Worm (Caenorhabditis elegans) whole organism, young adult: Measurements from ENCODE around the gene mpst-4.

Experiments used
- B0035.1 ChIP-seq: sonication (generic microtip); optimal IDR thresholded peaks from 2 replicates; lab custom pipeline; 2016; ENCODE audit warnings: missing genetic modification characterization, mild to moderate bottlenecking, missing compliant biosample characterization, missing genotype, missing genetic modification reagents
- C17E4.6 ChIP-seq: fragments of 200-800 bp; sonication (Bioruptor generic); IDR thresholded peaks from 2 replicates; pipeline ENCODE4 v1.3.6; 2022; ENCODE audit warnings: missing genetic modification reagents, missing genetic modification characterization, missing compliant biosample characterization
- F37B4.10 ChIP-seq: fragments of 200-800 bp; sonication (Bioruptor generic); IDR thresholded peaks from 2 replicates; pipeline ENCODE4 v1.3.6; 2022; ENCODE audit warnings: missing genetic modification characterization, missing compliant biosample characterization
- F49E8.2 ChIP-seq: sonication (generic microtip); optimal IDR thresholded peaks from 3 replicates; lab custom pipeline; 2017; ENCODE audit warnings: missing genetic modification characterization, mild to moderate bottlenecking, missing compliant biosample characterization, antibody characterized with exemption, moderate library complexity; ENCODE audit not compliant: insufficient read depth
- F52B5.7 ChIP-seq: sonication (generic microtip); optimal IDR thresholded peaks from 2 replicates; lab custom pipeline; 2016; ENCODE audit warnings: mild to moderate bottlenecking, missing genetic modification characterization, missing compliant biosample characterization
- F55B11.4 ChIP-seq: sonication (generic microtip); optimal IDR thresholded peaks from 2 replicates; lab custom pipeline; 2016; ENCODE audit warnings: missing compliant biosample characterization, missing genetic modification characterization, borderline replicate concordance; ENCODE audit not compliant: insufficient read depth
- K11D2.4 ChIP-seq: fragments of 200-800 bp; sonication (Bioruptor generic); IDR thresholded peaks from 2 replicates; pipeline ENCODE4 v1.3.6; 2022; ENCODE audit warnings: missing genetic modification reagents, missing genetic modification characterization, missing compliant biosample characterization
- K12H6.12 ChIP-seq: fragments of 200-800 bp; sonication (Bioruptor generic); optimal IDR thresholded peaks from 2 replicates; lab custom pipeline; 2018; ENCODE audit warnings: mild to moderate bottlenecking, missing genetic modification characterization, missing compliant biosample characterization
- Y53G8AR.9 ChIP-seq: fragments of 200-800 bp; sonication (Bioruptor generic); conservative IDR thresholded peaks from 2 replicates; pipeline ENCODE4 v1.3.6; 2022; ENCODE audit warnings: missing genetic modification reagents, missing genetic modification characterization, missing compliant biosample characterization
- Y56A3A.18 ChIP-seq: fragments of 200-800 bp; sonication (Bioruptor generic); IDR thresholded peaks from 2 replicates; pipeline ENCODE4 v1.3.6; 2022; ENCODE audit warnings: missing genetic modification reagents, missing genetic modification characterization, missing compliant biosample characterization
- Y95B8A.8 ChIP-seq: fragments of 200-800 bp; sonication (Bioruptor generic); IDR thresholded peaks from 2 replicates; pipeline ENCODE4 v1.3.6; 2022; ENCODE audit warnings: missing genetic modification reagents, missing genetic modification characterization, missing compliant biosample characterization
- ZK185.1 ChIP-seq: sonication (generic microtip); optimal IDR thresholded peaks from 2 replicates; lab custom pipeline; 2016; ENCODE audit warnings: mild to moderate bottlenecking, missing genetic modification characterization, missing compliant biosample characterization; ENCODE audit not compliant: poor library complexity, severe bottlenecking
- akir-1 ChIP-seq: fragments of 200-800 bp; sonication (Bioruptor generic); optimal IDR thresholded peaks from 2 replicates; lab custom pipeline; 2018; ENCODE audit warnings: mild to moderate bottlenecking, missing genetic modification characterization, moderate library complexity, missing compliant biosample characterization
- ama-1 ChIP-seq, 3 experiments: fragments of 150-350 bp in 1 of 3; sonication (generic microtip) in 2 of 3; optimal IDR thresholded peaks; 2 replicates each; lab custom pipeline; 2014 to 2018; ENCODE audit warnings: missing biosample characterization in 2 of 3, missing genetic modification characterization in 2 of 3, missing genetic modification reagents in 2 of 3
- aptf-2 ChIP-seq: fragments of 200-800 bp; sonication (Bioruptor generic); conservative IDR thresholded peaks from 2 replicates; pipeline ENCODE4 v1.3.6; 2022; ENCODE audit warnings: missing genetic modification reagents, missing genetic modification characterization, missing compliant biosample characterization
- aptf-3 ChIP-seq: fragments of 200-800 bp; sonication (Bioruptor generic); IDR thresholded peaks from 2 replicates; pipeline ENCODE4 v1.3.6; 2022; ENCODE audit warnings: missing genetic modification characterization, missing compliant biosample characterization
- atf-7 ChIP-seq: sonication (generic microtip); optimal IDR thresholded peaks from 2 replicates; lab custom pipeline; 2017; ENCODE audit warnings: mild to moderate bottlenecking, missing genetic modification characterization, missing compliant biosample characterization
- attf-6 ChIP-seq: fragments of 200-800 bp; sonication (Bioruptor generic); IDR thresholded peaks from 2 replicates; pipeline ENCODE4 v1.3.6; 2022; ENCODE audit warnings: missing genetic modification reagents, missing genetic modification characterization, missing compliant biosample characterization
- bed-2 ChIP-seq: fragments of 200-800 bp; sonication (Bioruptor generic); IDR thresholded peaks from 2 replicates; pipeline ENCODE4 v1.3.6; 2022; ENCODE audit warnings: missing genetic modification reagents, missing genetic modification characterization, missing compliant biosample characterization
- ceh-100 ChIP-seq: fragments of 200-800 bp; sonication (Bioruptor generic); IDR thresholded peaks from 2 replicates; pipeline ENCODE4 v1.3.6; 2022; ENCODE audit warnings: missing genetic modification reagents, missing genetic modification characterization, missing compliant biosample characterization
- ceh-58 ChIP-seq: fragments of 200-800 bp; sonication (Bioruptor generic); IDR thresholded peaks from 2 replicates; pipeline ENCODE4 v1.3.6; 2022; ENCODE audit warnings: missing genetic modification characterization, missing compliant biosample characterization
- dox-1 ChIP-seq: fragments of 200-800 bp; sonication (Bioruptor generic); IDR thresholded peaks from 2 replicates; pipeline ENCODE4 v1.3.6; 2022; ENCODE audit warnings: missing genetic modification reagents, missing genetic modification characterization, missing compliant biosample characterization
- dpff-1 ChIP-seq: sonication (generic microtip); optimal IDR thresholded peaks from 2 replicates; lab custom pipeline; 2017; ENCODE audit warnings: mild to moderate bottlenecking, missing genetic modification characterization, missing compliant biosample characterization
- dpl-1 ChIP-seq: fragments of 150-350 bp; optimal IDR thresholded peaks from 2 replicates; lab custom pipeline; 2014; ENCODE audit warnings: missing biosample characterization, missing genetic modification reagents, missing genetic modification characterization
- gei-17 ChIP-seq: fragments of 200-800 bp; sonication (Bioruptor generic); optimal IDR thresholded peaks from 2 replicates; lab custom pipeline; 2018; ENCODE audit warnings: mild to moderate bottlenecking, missing genetic modification characterization, missing compliant biosample characterization
- hlh-12 ChIP-seq: sonication (generic microtip); optimal IDR thresholded peaks from 2 replicates; lab custom pipeline; 2016; ENCODE audit warnings: missing genetic modification characterization, missing compliant biosample characterization
- hmg-1.2 ChIP-seq: fragments of 200-800 bp; sonication (Bioruptor generic); IDR thresholded peaks from 2 replicates; pipeline ENCODE4 v1.3.6; 2022; ENCODE audit warnings: missing genetic modification reagents, missing genetic modification characterization, missing compliant biosample characterization
- hrde-1 ChIP-seq: sonication (generic microtip); optimal IDR thresholded peaks from 2 replicates; lab custom pipeline; 2016; ENCODE audit warnings: missing genetic modification characterization, mild to moderate bottlenecking, missing compliant biosample characterization, moderate library complexity, missing genotype, missing genetic modification reagents, borderline replicate concordance
- lag-1 ChIP-seq: fragments of 200-800 bp; sonication (Bioruptor generic); IDR thresholded peaks from 2 replicates; pipeline ENCODE4 v1.3.6; 2022; ENCODE audit warnings: missing genetic modification reagents, missing genetic modification characterization, missing compliant biosample characterization
- let-526 ChIP-seq: fragments of 200-800 bp; sonication (Bioruptor generic); IDR thresholded peaks from 2 replicates; pipeline ENCODE4 v1.3.6; 2022; ENCODE audit warnings: missing genetic modification reagents, missing genetic modification characterization, missing compliant biosample characterization
- let-607 ChIP-seq, 2 experiments: fragments of 200-800 bp in 1 of 2; sonication (Bioruptor generic) in 1 of 2; sonication (generic microtip) in 1 of 2; optimal IDR thresholded peaks; 2 replicates each; lab custom pipeline; 2016 to 2018; ENCODE audit warnings: mild to moderate bottlenecking in 2 of 2, missing compliant biosample characterization in 2 of 2, missing genetic modification characterization in 2 of 2, moderate library complexity in 2 of 2, missing genotype in 1 of 2
- lsl-1 ChIP-seq: fragments of 200-800 bp; sonication (Bioruptor generic); optimal IDR thresholded peaks from 2 replicates; lab custom pipeline; 2018; ENCODE audit warnings: mild to moderate bottlenecking, missing genetic modification characterization, moderate library complexity, missing compliant biosample characterization
- lsy-27 ChIP-seq: sonication (generic microtip); optimal IDR thresholded peaks from 2 replicates; lab custom pipeline; 2017; ENCODE audit warnings: missing genetic modification characterization, mild to moderate bottlenecking, missing compliant biosample characterization, antibody characterized with exemption, missing genotype, borderline replicate concordance; ENCODE audit not compliant: insufficient read depth
- madf-10 ChIP-seq: sonication (generic microtip); optimal IDR thresholded peaks from 2 replicates; lab custom pipeline; 2016; ENCODE audit warnings: mild to moderate bottlenecking, missing genetic modification characterization, missing compliant biosample characterization
- madf-6 ChIP-seq: fragments of 200-800 bp; sonication (Bioruptor generic); IDR thresholded peaks from 2 replicates; pipeline ENCODE4 v1.3.6; 2022; ENCODE audit warnings: missing genetic modification reagents, missing genetic modification characterization, missing compliant biosample characterization
- mcd-1 ChIP-seq: fragments of 200-800 bp; sonication (Bioruptor generic); IDR thresholded peaks from 2 replicates; pipeline ENCODE4 v1.3.6; 2022; ENCODE audit warnings: missing genetic modification reagents, missing genetic modification characterization, missing compliant biosample characterization
- nfyb-1 ChIP-seq: fragments of 200-800 bp; sonication (Bioruptor generic); IDR thresholded peaks from 2 replicates; pipeline ENCODE4 v1.3.6; 2022; ENCODE audit warnings: missing genetic modification reagents, missing genetic modification characterization, missing compliant biosample characterization
- nhr-120 ChIP-seq: fragments of 200-800 bp; sonication (Bioruptor generic); IDR thresholded peaks from 2 replicates; pipeline ENCODE4 v1.3.6; 2022; ENCODE audit warnings: missing genetic modification characterization, missing compliant biosample characterization
- nhr-90 ChIP-seq: sonication (generic microtip); optimal IDR thresholded peaks from 2 replicates; lab custom pipeline; 2016; ENCODE audit warnings: missing genotype, mild to moderate bottlenecking, missing genetic modification characterization, missing compliant biosample characterization
- pbrm-1 ChIP-seq: fragments of 200-800 bp; sonication (Bioruptor generic); IDR thresholded peaks from 2 replicates; pipeline ENCODE4 v1.3.6; 2022; ENCODE audit warnings: missing genetic modification reagents, missing genetic modification characterization, missing compliant biosample characterization
- snpc-4 ChIP-seq, 5 experiments: fragments of 150-350 bp in 1 of 5; sonication (generic microtip) in 4 of 5; optimal IDR thresholded peaks; 2 replicates each; lab custom pipeline; 2014 to 2018; ENCODE audit warnings: missing genetic modification characterization in 5 of 5, missing biosample characterization in 3 of 5, antibody characterized with exemption in 2 of 5, mild to moderate bottlenecking in 2 of 5, missing compliant biosample characterization in 2 of 5, missing genotype in 2 of 5, moderate library complexity in 2 of 5, missing genetic modification reagents in 1 of 5
- unc-130 ChIP-seq: sonication (generic microtip); optimal IDR thresholded peaks from 2 replicates; lab custom pipeline; 2016; ENCODE audit warnings: missing genetic modification reagents, missing genetic modification characterization, missing compliant biosample characterization
- xnd-1 ChIP-seq: sonication (generic microtip); optimal IDR thresholded peaks from 2 replicates; lab custom pipeline; 2016; ENCODE audit warnings: missing genotype, missing genetic modification reagents, missing genetic modification characterization, missing compliant biosample characterization
- ztf-26 ChIP-seq: sonication (generic microtip); optimal IDR thresholded peaks from 2 replicates; lab custom pipeline; 2017; ENCODE audit warnings: missing genetic modification characterization, missing compliant biosample characterization

Gene mpst-4

DNA sequence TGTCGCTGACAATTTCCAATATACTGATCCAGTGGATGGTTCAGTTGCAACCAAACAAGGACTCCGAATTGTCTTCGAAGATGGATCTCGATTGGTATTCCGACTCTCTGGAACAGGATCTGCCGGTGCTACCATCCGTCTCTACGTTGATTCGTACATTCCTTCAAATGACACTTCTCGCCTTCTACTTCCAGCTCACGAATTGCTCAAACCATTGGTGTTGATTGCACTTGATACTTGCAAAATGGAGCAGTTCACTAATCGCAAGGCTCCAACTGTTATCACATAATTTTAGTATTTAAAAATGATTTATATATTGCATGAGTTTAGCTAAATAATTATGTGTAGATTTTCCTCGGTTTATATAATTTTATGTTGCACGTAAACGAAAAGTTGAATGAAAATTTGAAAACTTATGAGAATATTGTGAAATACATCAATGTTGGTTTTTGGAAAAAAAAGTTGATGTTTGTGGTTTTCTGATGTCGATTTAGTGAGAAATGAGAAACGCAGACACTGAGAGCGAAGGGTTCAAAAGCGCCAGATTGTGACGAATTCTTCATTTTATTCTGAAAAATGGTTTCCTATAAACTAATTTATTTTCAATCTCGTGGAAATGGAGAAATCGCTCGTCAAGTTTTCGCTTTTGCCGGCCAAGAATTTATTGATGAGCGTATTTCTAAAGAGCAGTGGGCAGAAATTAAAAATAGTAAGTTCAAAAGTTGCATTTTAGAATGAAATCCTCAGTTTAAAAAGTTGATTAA is 27.9 kb upstream of the mpst-4 start, which contains the start of gene gst-9 (continued):
- no peak for TF ChIP-seq let-526 (GFP tag; lab: Robert Waterston, UW)
- TF ChIP-seq akir-1 (GFP tag; lab: Kevin White, UChicago): no peak
- TF ChIP-seq madf-6 (GFP tag; lab: Robert Waterston, UW): peak; percentile 55; the same call in 1 of the 2 replicates
- TF ChIP-seq dox-1 (GFP tag; lab: Robert Waterston, UW): peak; percentile 55
- peak; percentile 5 for TF ChIP-seq lsl-1
- no peak for TF ChIP-seq lsy-27 (tag; lab: Kevin White, UChicago)
- peak; percentile 30; the same call in 1 of the 2 replicates for TF ChIP-seq mcd-1 (GFP tag; lab: Robert Waterston, UW)
- peak; percentile 14 for TF ChIP-seq gei-17 (GFP tag; lab: Kevin White, UChicago)
- TF ChIP-seq attf-6 (GFP tag; lab: Robert Waterston, UW): no peak
- TF ChIP-seq nfyb-1 (GFP tag; lab: Robert Waterston, UW): no peak
- peak; percentile 36 for TF ChIP-seq nhr-90
- TF ChIP-seq ZK185.1 (tag; lab: Kevin White, UChicago): peak; percentile 0
- no peak for TF ChIP-seq F55B11.4
- TF ChIP-seq pbrm-1: 0 out of 2 replicates have a peak, but pooled peaks have one; percentile 53
- no peak for TF ChIP-seq hlh-12 (tag; lab: Kevin White, UChicago)
- no peak for TF ChIP-seq C17E4.6 (GFP tag; lab: Robert Waterston, UW)
- no peak for TF ChIP-seq ceh-100 (GFP tag; lab: Robert Waterston, UW)
- no peak for TF ChIP-seq nhr-120 (GFP tag; lab: Robert Waterston, UW)
- TF ChIP-seq B0035.1 (tag; lab: Kevin White, UChicago): no peak
- peak; percentile 54 for TF ChIP-seq ama-1 (optimal IDR thresholded peaks at IDR 0.05; lab: Kevin White, UChicago)
- TF ChIP-seq ama-1 (GFP tag; optimal IDR thresholded peaks at IDR 0.05; lab: Kevin White, UChicago): no peak
- TF ChIP-seq F49E8.2 (tag; lab: Kevin White, UChicago): no peak
- TF ChIP-seq unc-130 (GFP tag; lab: Kevin White, UChicago): no peak
- no peak for TF ChIP-seq dpff-1
- no peak for TF ChIP-seq Y95B8A.8
- TF ChIP-seq aptf-3 (GFP tag; lab: Robert Waterston, UW): no peak
- no peak for TF ChIP-seq dpl-1 (GFP tag; lab: Kevin White, UChicago)
- no peak for TF ChIP-seq ceh-58 (GFP tag; lab: Robert Waterston, UW)
- peak; percentile 6 for TF ChIP-seq madf-10
- TF ChIP-seq F37B4.10: no peak
- no peak for TF ChIP-seq snpc-4 (GFP tag; optimal IDR thresholded peaks at IDR 0.05; lab: Kevin White, UChicago)
- peak in 2 of 4 experiments; percentile 4 to 16 for TF ChIP-seq snpc-4 (tag; optimal IDR thresholded peaks at IDR 0.05; lab: Kevin White, UChicago)
- TF ChIP-seq F52B5.7 (tag; lab: Kevin White, UChicago): peak; percentile 51
- peak; percentile 46 for TF ChIP-seq ztf-26 (tag; lab: Kevin White, UChicago)
- no peak for TF ChIP-seq K12H6.12 (tag; lab: Kevin White, UChicago)
- peak; percentile 36 for TF ChIP-seq hmg-1.2
- TF ChIP-seq K11D2.4 (GFP tag; lab: Robert Waterston, UW): peak; percentile 68; the same call in 1 of the 2 replicates
- TF ChIP-seq Y53G8AR.9 (GFP tag; lab: Robert Waterston, UW): peak; percentile 83
- TF ChIP-seq hrde-1: no peak
- TF ChIP-seq xnd-1 (tag; lab: Kevin White, UChicago): no peak
- TF ChIP-seq Y56A3A.18 (GFP tag; lab: Robert Waterston, UW): peak; percentile 76
- peak; percentile 64 for TF ChIP-seq atf-7 (tag; lab: Kevin White, UChicago)
- TF ChIP-seq bed-2 (GFP tag; lab: Robert Waterston, UW): no peak
- no peak for TF ChIP-seq aptf-2
- TF ChIP-seq let-607 (tag; optimal IDR thresholded peaks at IDR 0.05; lab: Kevin White, UChicago): no peak
- no peak for TF ChIP-seq lag-1 (GFP tag; lab: Robert Waterston, UW)
- TF ChIP-seq, all 124 proteins: peak for 38
